Fruit fly (Drosophila melanogaster): Measurements from ENCODE around the gene CG14881.

Gene CG14881

dm6 chr3R:16403023-16403733, 31.5 kb upstream of the CG14881 start, which contains the start of gene ss:
ss (minus strand) TSS chr3R:16403690.
- no peak for TF ChIP-seq CG7101 (tag; optimal IDR thresholded peaks at IDR 0.05)
- TF ChIP-seq Hr96 (GFP tag; optimal IDR thresholded peaks at IDR 0.05) = no peak
- no peak for TF ChIP-seq CG33017 (tag; optimal IDR thresholded peaks at IDR 0.05)
- TF ChIP-seq Mnt (GFP tag; optimal IDR thresholded peaks at IDR 0.05) = no peak
- no peak for TF ChIP-seq ovo (GFP tag; optimal IDR thresholded peaks at IDR 0.05)
- TF ChIP-seq Crg-1 (GFP tag; optimal IDR thresholded peaks at IDR 0.05) = no peak
- no peak for TF ChIP-seq tj (GFP tag; optimal IDR thresholded peaks at IDR 0.05)
- TF ChIP-seq bab1 (GFP tag; optimal IDR thresholded peaks at IDR 0.05) = no peak
- TF ChIP-seq CG11617 (GFP tag; optimal IDR thresholded peaks at IDR 0.05) = no peak
- no peak for TF ChIP-seq CG7045 (GFP tag; optimal IDR thresholded peaks at IDR 0.05)
- no peak for TF ChIP-seq kay (GFP tag; ENCODE audit: borderline replicate concordance)
- no peak for TF ChIP-seq cic (GFP tag; optimal IDR thresholded peaks at IDR 0.05)
- no peak for TF ChIP-seq cnc (optimal IDR thresholded peaks at IDR 0.05)

dm6 chr3R:16403734-16404057, 31.0 kb upstream of the CG14881 start:
- TF ChIP-seq ovo (GFP tag; optimal IDR thresholded peaks at IDR 0.05) (no peak), pad (GFP tag; optimal IDR thresholded peaks at IDR 0.05) (no peak), CG7045 (GFP tag; optimal IDR thresholded peaks at IDR 0.05) (no peak)

dm6 chr3R:16406618-16407017, 28.1 kb upstream of the CG14881 start:
- TF ChIP-seq kay (GFP tag; ENCODE audit: borderline replicate concordance) (no peak), CG11617 (GFP tag; optimal IDR thresholded peaks at IDR 0.05) (no peak), Clk (GFP tag; optimal IDR thresholded peaks at IDR 0.05) (no peak)

- TF ChIP-seq tj (GFP tag; optimal IDR thresholded peaks at IDR 0.05) = no peak
- no peak for TF ChIP-seq cnc (optimal IDR thresholded peaks at IDR 0.05)
- TF ChIP-seq CG33017 (tag; optimal IDR thresholded peaks at IDR 0.05) = no peak
- no peak for TF ChIP-seq Crg-1 (GFP tag; optimal IDR thresholded peaks at IDR 0.05)
- no peak for TF ChIP-seq CG11617 (GFP tag; optimal IDR thresholded peaks at IDR 0.05)
- TF ChIP-seq Mnt (GFP tag; optimal IDR thresholded peaks at IDR 0.05) = no peak
- TF ChIP-seq CG7101 (tag; optimal IDR thresholded peaks at IDR 0.05) = no peak
- TF ChIP-seq CG1620 (GFP tag; optimal IDR thresholded peaks at IDR 0.05) = no peak
- TF ChIP-seq toe (GFP tag; optimal IDR thresholded peaks at IDR 0.05) = no peak
- TF ChIP-seq kay (GFP tag; ENCODE audit: borderline replicate concordance) = no peak
- TF ChIP-seq pad (GFP tag; optimal IDR thresholded peaks at IDR 0.05) = no peak
- TF ChIP-seq ovo (GFP tag; optimal IDR thresholded peaks at IDR 0.05) = no peak
- no peak for TF ChIP-seq CG5204 (GFP tag; optimal IDR thresholded peaks at IDR 0.05)
- TF ChIP-seq CG12768 (GFP tag; optimal IDR thresholded peaks at IDR 0.05) = no peak
- no peak for TF ChIP-seq cic (GFP tag; optimal IDR thresholded peaks at IDR 0.05)
- no peak for TF ChIP-seq CG14711 (tag; optimal IDR thresholded peaks at IDR 0.05)
- no peak for TF ChIP-seq CG7045 (GFP tag; optimal IDR thresholded peaks at IDR 0.05)
- no peak for TF ChIP-seq bab1 (GFP tag; optimal IDR thresholded peaks at IDR 0.05)
- no peak for TF ChIP-seq Clk (GFP tag; optimal IDR thresholded peaks at IDR 0.05)
Observed at dm6 chr3R:16408434-16408833, 26.3 kb upstream of the CG14881 start.

- no peak for TF ChIP-seq toe (GFP tag; optimal IDR thresholded peaks at IDR 0.05)
- TF ChIP-seq CG11617 (GFP tag; optimal IDR thresholded peaks at IDR 0.05) = no peak
- TF ChIP-seq kay (GFP tag; ENCODE audit: borderline replicate concordance) = no peak
- TF ChIP-seq CG5204 (GFP tag; optimal IDR thresholded peaks at IDR 0.05) = no peak
- no peak for TF ChIP-seq CG1620 (GFP tag; optimal IDR thresholded peaks at IDR 0.05)
- no peak for TF ChIP-seq tj (GFP tag; optimal IDR thresholded peaks at IDR 0.05)
- no peak for TF ChIP-seq Hr96 (GFP tag; optimal IDR thresholded peaks at IDR 0.05)
- no peak for TF ChIP-seq CG14711 (tag; optimal IDR thresholded peaks at IDR 0.05)
- no peak for TF ChIP-seq Crg-1 (GFP tag; optimal IDR thresholded peaks at IDR 0.05)
- no peak for TF ChIP-seq cic (GFP tag; optimal IDR thresholded peaks at IDR 0.05)
- no peak for TF ChIP-seq CG12768 (GFP tag; optimal IDR thresholded peaks at IDR 0.05)
- TF ChIP-seq CG7101 (tag; optimal IDR thresholded peaks at IDR 0.05) = no peak
- no peak for TF ChIP-seq Mnt (GFP tag; optimal IDR thresholded peaks at IDR 0.05)
Observed at dm6 chr3R:16410706-16411105, 24.0 kb upstream of the CG14881 start.

- TF ChIP-seq Clk (GFP tag; optimal IDR thresholded peaks at IDR 0.05) (no peak), CG14711 (tag; optimal IDR thresholded peaks at IDR 0.05) (no peak), ovo (GFP tag; optimal IDR thresholded peaks at IDR 0.05) (no peak), cic (GFP tag; optimal IDR thresholded peaks at IDR 0.05) (no peak), CG11617 (GFP tag; optimal IDR thresholded peaks at IDR 0.05) (no peak), CG33017 (tag; optimal IDR thresholded peaks at IDR 0.05) (no peak)
Observed at dm6 chr3R:16413734-16414133, 21.0 kb upstream of the CG14881 start.

dm6 chr3R:16416508-16416907, 18.2 kb upstream of the CG14881 start:
- TF ChIP-seq tj (GFP tag; optimal IDR thresholded peaks at IDR 0.05) = no peak
- TF ChIP-seq Hr96 (GFP tag; optimal IDR thresholded peaks at IDR 0.05) = no peak
- TF ChIP-seq Crg-1 (GFP tag; optimal IDR thresholded peaks at IDR 0.05) = no peak
- no peak for TF ChIP-seq ovo (GFP tag; optimal IDR thresholded peaks at IDR 0.05)
- TF ChIP-seq CG11617 (GFP tag; optimal IDR thresholded peaks at IDR 0.05) = no peak
- TF ChIP-seq CG1620 (GFP tag; optimal IDR thresholded peaks at IDR 0.05) = no peak
- TF ChIP-seq CG12768 (GFP tag; optimal IDR thresholded peaks at IDR 0.05) = no peak
- no peak for TF ChIP-seq cic (GFP tag; optimal IDR thresholded peaks at IDR 0.05)
- no peak for TF ChIP-seq Mnt (GFP tag; optimal IDR thresholded peaks at IDR 0.05)
- TF ChIP-seq CG7045 (GFP tag; optimal IDR thresholded peaks at IDR 0.05) = no peak
- no peak for TF ChIP-seq Clk (GFP tag; optimal IDR thresholded peaks at IDR 0.05)
- no peak for TF ChIP-seq CG5204 (GFP tag; optimal IDR thresholded peaks at IDR 0.05)
- no peak for TF ChIP-seq kay (GFP tag; ENCODE audit: borderline replicate concordance)
- no peak for TF ChIP-seq CG14711 (tag; optimal IDR thresholded peaks at IDR 0.05)
- TF ChIP-seq toe (GFP tag; optimal IDR thresholded peaks at IDR 0.05) = no peak
